Fruit fly (Drosophila melanogaster) whole organism, embryonic: ENCODE measurements around the gene Rbcn-3B.

Experiments used
- Antp ChIP-seq: fragments of 200-800 bp; sonication (Bioruptor generic); optimal IDR thresholded peaks from 3 replicates; lab custom pipeline; 2016; ENCODE audit warnings: missing biosample characterization, missing genetic modification characterization
- CG10431 ChIP-seq: fragments of 200-800 bp; sonication (Bioruptor generic); optimal IDR thresholded peaks from 3 replicates; lab custom pipeline; 2018; ENCODE audit warnings: missing biosample characterization, mild to moderate bottlenecking, missing genetic modification characterization
- CG10543 ChIP-seq: fragments of 200-800 bp; sonication (Bioruptor generic); optimal IDR thresholded peaks from 3 replicates; lab custom pipeline; 2017; ENCODE audit warnings: missing biosample characterization, mild to moderate bottlenecking, missing genetic modification characterization, moderate library complexity
- CG10654 ChIP-seq: fragments of 200-800 bp; sonication (Bioruptor generic); optimal IDR thresholded peaks from 2 replicates; lab custom pipeline; 2016; ENCODE audit warnings: missing biosample characterization, missing genetic modification characterization
- CG11456 ChIP-seq: fragments of 200-800 bp; sonication (Bioruptor generic); IDR thresholded peaks from 3 replicates; pipeline ENCODE4 v1.3.6; 2022; ENCODE audit warnings: missing biosample characterization, missing genetic modification characterization
- CG11695 ChIP-seq: fragments of 200-800 bp; sonication (Bioruptor generic); IDR thresholded peaks from 3 replicates; pipeline ENCODE4 v1.3.6; 2022; ENCODE audit warnings: missing biosample characterization, missing genetic modification characterization
- CG12391 ChIP-seq: fragments of 200-800 bp; sonication (Bioruptor generic); optimal IDR thresholded peaks from 3 replicates; lab custom pipeline; 2018; ENCODE audit warnings: missing biosample characterization, mild to moderate bottlenecking, missing genetic modification characterization, moderate library complexity
- CG1603 ChIP-seq: fragments of 200-800 bp; sonication (Bioruptor generic); optimal IDR thresholded peaks from 2 replicates; lab custom pipeline; 2019; ENCODE audit warnings: missing biosample characterization, mild to moderate bottlenecking, missing genetic modification characterization, moderate library complexity
- CG17186 ChIP-seq: fragments of 200-800 bp; sonication (Bioruptor generic); optimal IDR thresholded peaks from 3 replicates; lab custom pipeline; 2017; ENCODE audit warnings: missing biosample characterization, missing genetic modification reagents, missing genetic modification characterization
- CG17829 ChIP-seq: fragments of 200-800 bp; optimal IDR thresholded peaks from 2 replicates; lab custom pipeline; 2019; ENCODE audit warnings: missing biosample characterization, mild to moderate bottlenecking, missing genetic modification characterization, moderate library complexity
- CG17912 ChIP-seq: fragments of 200-800 bp; sonication (Bioruptor generic); optimal IDR thresholded peaks from 2 replicates; lab custom pipeline; 2018; ENCODE audit warnings: missing biosample characterization, mild to moderate bottlenecking, missing genetic modification characterization
- CG2116 ChIP-seq: fragments of 200-800 bp; sonication (Bioruptor generic); optimal IDR thresholded peaks from 3 replicates; lab custom pipeline; 2018; ENCODE audit warnings: missing biosample characterization, mild to moderate bottlenecking, missing genetic modification characterization
- CG32767 ChIP-seq: fragments of 200-800 bp; sonication (Bioruptor generic); IDR thresholded peaks from 2 replicates; pipeline ENCODE4 v1.3.6; 2022; ENCODE audit warnings: missing biosample characterization, missing genetic modification characterization
- CG3726 ChIP-seq: fragments of 200-800 bp; sonication (Bioruptor generic); IDR thresholded peaks from 3 replicates; pipeline ENCODE4, ENCODE4 v1.3.6; 2022; ENCODE audit warnings: missing biosample characterization, missing genetic modification characterization
- CG4404 ChIP-seq: fragments of 200-800 bp; sonication (Bioruptor generic); IDR thresholded peaks from 2 replicates; pipeline ENCODE4 v1.3.6; 2022; ENCODE audit warnings: missing biosample characterization, missing genetic modification characterization
- CG6854 ChIP-seq: fragments of 200-800 bp; sonication (Bioruptor generic); optimal IDR thresholded peaks from 3 replicates; lab custom pipeline; 2017; ENCODE audit warnings: missing biosample characterization, mild to moderate bottlenecking, missing genetic modification characterization
- CG7928 ChIP-seq: fragments of 200-800 bp; sonication (Bioruptor generic); optimal IDR thresholded peaks from 2 replicates; lab custom pipeline; 2017; ENCODE audit warnings: missing biosample characterization, mild to moderate bottlenecking, missing genetic modification characterization
- CG8924 ChIP-seq: fragments of 200-800 bp; optimal IDR thresholded peaks from 3 replicates; lab custom pipeline; 2019; ENCODE audit warnings: missing biosample characterization, mild to moderate bottlenecking, missing genetic modification characterization, moderate library complexity
- CHES-1-like ChIP-seq: fragments of 200-800 bp; sonication (Bioruptor generic); optimal IDR thresholded peaks from 2 replicates; lab custom pipeline; 2016; ENCODE audit warnings: missing biosample characterization, missing genetic modification characterization
- CoRest ChIP-seq: fragments of 200-800 bp; sonication (Bioruptor generic); optimal IDR thresholded peaks from 3 replicates; lab custom pipeline; 2018; ENCODE audit warnings: missing biosample characterization, mild to moderate bottlenecking, missing genetic modification characterization, moderate library complexity
- Dad ChIP-seq: fragments of 200-800 bp; sonication (Bioruptor generic); optimal IDR thresholded peaks from 3 replicates; lab custom pipeline; 2016; ENCODE audit warnings: missing biosample characterization, missing genetic modification characterization
- Dek ChIP-seq: fragments of 200-800 bp; sonication (Bioruptor generic); optimal IDR thresholded peaks from 3 replicates; lab custom pipeline; 2019; ENCODE audit warnings: missing biosample characterization, mild to moderate bottlenecking, missing genetic modification characterization, moderate library complexity
- Ets65A ChIP-seq: fragments of 200-800 bp; sonication (Bioruptor generic); peaks from one replicate; lab custom pipeline; 2016; ENCODE audit warnings: missing biosample characterization, missing genetic modification characterization
- Hand ChIP-seq: fragments of 200-800 bp; sonication (Bioruptor generic); optimal IDR thresholded peaks from 2 replicates; lab custom pipeline; 2017; ENCODE audit warnings: mild to moderate bottlenecking, missing biosample characterization, missing genetic modification reagents, missing genetic modification characterization
- Hr39 ChIP-seq: fragments of >200 bp; optimal IDR thresholded peaks from 2 replicates; lab custom pipeline; 2017
- Opbp ChIP-seq: fragments of 200-800 bp; sonication (Bioruptor generic); IDR thresholded peaks from 3 replicates; pipeline ENCODE4 v1.3.6; 2022; ENCODE audit warnings: missing biosample characterization, missing genetic modification characterization; ENCODE audit not compliant: partially characterized antibody
- Pdp1 ChIP-seq, 2 experiments: fragments of 200-800 bp; sonication (Bioruptor generic); optimal IDR thresholded peaks; 3 replicates each; lab custom pipeline; 2016; ENCODE audit warnings: missing biosample characterization in 2 of 2, missing genetic modification characterization in 2 of 2, mild to moderate bottlenecking in 1 of 2, moderate library complexity in 1 of 2
- Rx ChIP-seq: fragments of 200-800 bp; sonication (Bioruptor generic); IDR thresholded peaks from 2 replicates; pipeline ENCODE4 v1.3.6; 2022; ENCODE audit warnings: missing biosample characterization, missing genetic modification characterization
- Side ChIP-seq: fragments of 200-800 bp; sonication (Bioruptor generic); optimal IDR thresholded peaks from 2 replicates; lab custom pipeline; 2016; ENCODE audit warnings: missing biosample characterization, missing genetic modification characterization
- Ssrp ChIP-seq: fragments of 200-800 bp; sonication (Bioruptor generic); optimal IDR thresholded peaks from 2 replicates; lab custom pipeline; 2018; ENCODE audit warnings: missing biosample characterization, mild to moderate bottlenecking, missing genetic modification characterization, moderate library complexity
- TFAM ChIP-seq: fragments of 200-800 bp; sonication (Bioruptor generic); optimal IDR thresholded peaks from 2 replicates; lab custom pipeline; 2017; ENCODE audit warnings: missing biosample characterization, missing genetic modification characterization, inconsistent platforms
- bsh ChIP-seq, 2 experiments: fragments of 200-800 bp; sonication (Bioruptor generic); optimal IDR thresholded peaks; 2 replicates each; lab custom pipeline; 2017 to 2018; ENCODE audit warnings: mild to moderate bottlenecking in 2 of 2, missing biosample characterization in 2 of 2, missing genetic modification characterization in 2 of 2, moderate library complexity in 1 of 2
- cato ChIP-seq: fragments of 200-800 bp; sonication (Bioruptor generic); optimal IDR thresholded peaks from 2 replicates; lab custom pipeline; 2016; ENCODE audit warnings: missing biosample characterization, missing genetic modification characterization, borderline replicate concordance
- dm ChIP-seq: fragments of 200-800 bp; sonication (Bioruptor generic); optimal IDR thresholded peaks from 3 replicates; lab custom pipeline; 2016; ENCODE audit warnings: missing biosample characterization, missing genetic modification characterization
- dpn ChIP-seq, 2 experiments: fragments of 200-800 bp; sonication (Bioruptor generic); optimal IDR thresholded peaks; 3 replicates each; lab custom pipeline; 2016; ENCODE audit warnings: missing biosample characterization in 2 of 2, missing genetic modification characterization in 2 of 2
- ems ChIP-seq: fragments of 200-800 bp; sonication (Bioruptor generic); optimal IDR thresholded peaks from 3 replicates; lab custom pipeline; 2016; ENCODE audit warnings: missing biosample characterization, missing genetic modification characterization
- gsb ChIP-seq: fragments of 200-800 bp; sonication (Bioruptor generic); IDR thresholded peaks from 2 replicates; pipeline ENCODE4 v1.3.6; 2022; ENCODE audit warnings: missing biosample characterization, missing genetic modification characterization
- ham ChIP-seq: fragments of 200-800 bp; sonication (Bioruptor generic); IDR thresholded peaks from 2 replicates; pipeline ENCODE4 v1.3.6; 2022; ENCODE audit warnings: missing biosample characterization, missing genetic modification characterization
- her ChIP-seq: fragments of 200-800 bp; sonication (Bioruptor generic); optimal IDR thresholded peaks from 2 replicates; lab custom pipeline; 2016; ENCODE audit warnings: missing biosample characterization, missing genetic modification characterization
- lola ChIP-seq, 3 experiments: fragments of >200 bp in 2 of 3; fragments of 200-800 bp in 1 of 3; sonication (Bioruptor generic) in 1 of 3; optimal IDR thresholded peaks; 2 replicates each; lab custom pipeline; 2017 to 2019; ENCODE audit warnings: missing biosample characterization in 3 of 3, missing genetic modification characterization in 3 of 3, mild to moderate bottlenecking in 1 of 3, moderate library complexity in 1 of 3
- mirr ChIP-seq: fragments of 200-800 bp; sonication (Bioruptor generic); optimal IDR thresholded peaks from 3 replicates; lab custom pipeline; 2018; ENCODE audit warnings: missing biosample characterization, mild to moderate bottlenecking, missing genetic modification characterization
- mld ChIP-seq: fragments of 200-800 bp; sonication (Bioruptor generic); IDR thresholded peaks from 3 replicates; pipeline ENCODE4 v1.3.6; 2022; ENCODE audit warnings: missing biosample characterization, missing genetic modification characterization; ENCODE audit not compliant: partially characterized antibody
- oc ChIP-seq: fragments of 200-800 bp; sonication (Bioruptor generic); optimal IDR thresholded peaks from 2 replicates; lab custom pipeline; 2018; ENCODE audit warnings: missing biosample characterization, mild to moderate bottlenecking, missing genetic modification characterization, moderate library complexity
- ro ChIP-seq: fragments of 200-800 bp; sonication (Bioruptor generic); IDR thresholded peaks from 2 replicates; pipeline ENCODE4 v1.3.6; 2022; ENCODE audit warnings: missing biosample characterization, missing genetic modification characterization
- schlank ChIP-seq: fragments of 200-800 bp; sonication (Bioruptor generic); optimal IDR thresholded peaks from 2 replicates; lab custom pipeline; 2018; ENCODE audit warnings: missing biosample characterization, mild to moderate bottlenecking, missing genetic modification characterization
- ttk ChIP-seq: fragments of 200-800 bp; sonication (Bioruptor generic); IDR thresholded peaks from 2 replicates; pipeline ENCODE4 v2.1.2; 2022; ENCODE audit warnings: missing biosample characterization, missing genetic modification characterization
- twi ChIP-seq: fragments of 200-800 bp; optimal IDR thresholded peaks from 2 replicates; lab custom pipeline; 2019; ENCODE audit warnings: missing biosample characterization, mild to moderate bottlenecking, missing genetic modification characterization, moderate library complexity
- tx ChIP-seq: fragments of 200-800 bp; sonication (Bioruptor generic); optimal IDR thresholded peaks from 2 replicates; lab custom pipeline; 2016; ENCODE audit warnings: missing biosample characterization, missing genetic modification characterization
- unpg ChIP-seq: fragments of 200-800 bp; sonication (Bioruptor generic); optimal IDR thresholded peaks from 3 replicates; lab custom pipeline; 2018; ENCODE audit warnings: missing biosample characterization, mild to moderate bottlenecking, missing genetic modification characterization, moderate library complexity
- vnd ChIP-seq: fragments of 200-800 bp; sonication (Bioruptor generic); IDR thresholded peaks from 3 replicates; pipeline ENCODE4 v1.3.6; 2022; ENCODE audit warnings: missing biosample characterization, missing genetic modification characterization; ENCODE audit not compliant: partially characterized antibody

Gene Rbcn-3B

dm6 chrX:1889926-1890325 lies 18.8 kb upstream of the Rbcn-3B start, which contains the start of the genes trr and mRpL16 (continued):
- TF ChIP-seq CG2116 (GFP tag; lab: Kevin White, UChicago) (peak; percentile 93), vnd (GFP tag; lab: Robert Waterston, UW) (peak; percentile 71), Side (GFP tag; lab: Kevin White, UChicago) (peak; percentile 27), ro (GFP tag; lab: Robert Waterston, UW) (no peak), Ets65A (GFP tag; lab: Kevin White, UChicago) (peak; percentile 86), unpg (peak; percentile 39), schlank (tag; lab: Kevin White, UChicago) (no peak), her (GFP tag; lab: Kevin White, UChicago) (no peak), dm (GFP tag; lab: Kevin White, UChicago) (peak; percentile 24), CG10543 (no peak), ems (GFP tag; lab: Kevin White, UChicago) (no peak), CG32767 (GFP tag; lab: Robert Waterston, UW) (no peak), dpn (GFP tag; optimal IDR thresholded peaks at IDR 0.05; lab: Kevin White, UChicago) (peak; percentile 33 to 39), ttk (GFP tag; lab: Robert Waterston, UW) (no peak), CG10431 (GFP tag; lab: Kevin White, UChicago) (no peak), CG17186 (GFP tag; lab: Kevin White, UChicago) (peak; percentile 32), CG3726 (GFP tag; lab: Robert Waterston, UW) (no peak), Rx (GFP tag; lab: Robert Waterston, UW) (no peak), CHES-1-like (GFP tag; lab: Kevin White, UChicago) (peak; percentile 44), twi (peak; percentile 39), ham (GFP tag; lab: Robert Waterston, UW) (no peak), CG8924 (tag; lab: Kevin White, UChicago) (peak; percentile 67), Pdp1 (GFP tag; optimal IDR thresholded peaks at IDR 0.05; lab: Kevin White, UChicago) (peak; percentile 34 to 85), CG12391 (peak; percentile 72), Ssrp (tag; lab: Kevin White, UChicago) (no peak), TFAM (no peak), cato (no peak), oc (tag; lab: Kevin White, UChicago) (no peak), Opbp (GFP tag; lab: Robert Waterston, UW) (peak; percentile 52; the same call in 2 of the 3 replicates), Hr39 (lab: Kevin White, UChicago) (no peak), Hand (no peak), CG11695 (GFP tag; lab: Robert Waterston, UW) (peak; percentile 39; the same call in 1 of the 3 replicates), bsh (GFP tag; optimal IDR thresholded peaks at IDR 0.05; lab: Kevin White, UChicago) (peak in 1 of 2 experiments; percentile 33), CG7928 (GFP tag; lab: Kevin White, UChicago) (peak; percentile 92), CG17829 (tag; lab: Kevin White, UChicago) (peak; percentile 71), Dek (tag; lab: Kevin White, UChicago) (peak; percentile 25), tx (peak; percentile 31), mld (GFP tag; lab: Robert Waterston, UW) (0 out of 3 replicates have a peak, but pooled peaks have one; percentile 33), Antp (GFP tag; lab: Kevin White, UChicago) (no peak), CG17912 (peak; percentile 30), CG4404 (GFP tag; lab: Robert Waterston, UW) (peak; percentile 31; the same call in 1 of the 2 replicates), CG6854 (no peak), CG11456 (GFP tag; lab: Robert Waterston, UW) (0 out of 3 replicates have a peak, but pooled peaks have one; percentile 46), Dad (GFP tag; lab: Kevin White, UChicago) (peak; percentile 41), CoRest (tag; lab: Kevin White, UChicago) (peak; percentile 42), CG10654 (GFP tag; lab: Kevin White, UChicago) (no peak), mirr (GFP tag; lab: Kevin White, UChicago) (peak; percentile 40), CG1603 (tag; lab: Kevin White, UChicago) (peak; percentile 85), lola (GFP tag; optimal IDR thresholded peaks at IDR 0.05; lab: Kevin White, UChicago) (peak in 1 of 3 experiments; percentile 40), gsb (GFP tag; lab: Robert Waterston, UW) (no peak)
